Fruit fly (Drosophila melanogaster) whole organism, prepupa: ENCODE results near the gene Mp.

ENCODE experiments used
- CG10631 ChIP-seq: fragments of 200-800 bp; sonication (Bioruptor generic); optimal IDR thresholded peaks from 2 replicates; lab custom pipeline; 2016; ENCODE audit warnings: missing biosample characterization, missing genetic modification characterization
- CG11294 ChIP-seq: fragments of 200-800 bp; sonication (Bioruptor generic); IDR thresholded peaks from 2 replicates; pipeline ENCODE4 v1.3.6; 2022; ENCODE audit warnings: missing biosample characterization, missing genetic modification characterization
- CG6854 ChIP-seq: fragments of 200-800 bp; sonication (Bioruptor generic); optimal IDR thresholded peaks from 2 replicates; lab custom pipeline; 2017; ENCODE audit warnings: missing biosample characterization, mild to moderate bottlenecking, missing genetic modification characterization
- CG8319 ChIP-seq: fragments of 200-800 bp; sonication (Bioruptor generic); optimal IDR thresholded peaks from 3 replicates; lab custom pipeline; 2016; ENCODE audit warnings: missing biosample characterization, missing genetic modification characterization
- Smox ChIP-seq: fragments of 200-800 bp; sonication (Bioruptor generic); optimal IDR thresholded peaks from 3 replicates; lab custom pipeline; 2016; ENCODE audit warnings: missing biosample characterization, missing genetic modification characterization
- acj6 ChIP-seq: fragments of 200-800 bp; sonication (Bioruptor generic); optimal IDR thresholded peaks from 3 replicates; lab custom pipeline; 2016; ENCODE audit warnings: missing biosample characterization, missing genetic modification characterization
- eg ChIP-seq: fragments of 200-800 bp; sonication (Bioruptor generic); IDR thresholded peaks from 3 replicates; pipeline ENCODE4 v1.3.6; 2022; ENCODE audit warnings: missing biosample characterization, missing genetic modification characterization
- fd59A ChIP-seq: fragments of 200-800 bp; sonication (Bioruptor generic); optimal IDR thresholded peaks from 2 replicates; lab custom pipeline; 2017; ENCODE audit warnings: missing biosample characterization, mild to moderate bottlenecking, missing genetic modification characterization, missing genetic modification reagents
- fkh ChIP-seq: fragments of 200-800 bp; sonication (Bioruptor generic); optimal IDR thresholded peaks from 3 replicates; lab custom pipeline; 2017; ENCODE audit warnings: missing biosample characterization, mild to moderate bottlenecking, missing genetic modification characterization, moderate library complexity
- spab ChIP-seq: fragments of 200-800 bp; sonication (Bioruptor generic); optimal IDR thresholded peaks from 2 replicates; lab custom pipeline; 2017; ENCODE audit warnings: missing biosample characterization, mild to moderate bottlenecking, missing genetic modification characterization, missing genetic modification reagents
- ss ChIP-seq, 2 experiments: fragments of 200-800 bp; sonication (Bioruptor generic); optimal IDR thresholded peaks; 2 replicates in 1 of 2; 3 replicates in 1 of 2; lab custom pipeline; 2017 to 2018; ENCODE audit warnings: mild to moderate bottlenecking in 2 of 2, missing biosample characterization in 2 of 2, missing genetic modification characterization in 2 of 2, moderate library complexity in 1 of 2
- svp ChIP-seq: fragments of 200-800 bp; sonication (Bioruptor generic); peaks from one replicate; lab custom pipeline; 2016; ENCODE audit warnings: missing biosample characterization, missing genetic modification characterization
- vri ChIP-seq: fragments of 200-800 bp; sonication (Bioruptor generic); optimal IDR thresholded peaks from 3 replicates; lab custom pipeline; 2016; ENCODE audit warnings: missing biosample characterization, mild to moderate bottlenecking, missing genetic modification characterization

DNA sequence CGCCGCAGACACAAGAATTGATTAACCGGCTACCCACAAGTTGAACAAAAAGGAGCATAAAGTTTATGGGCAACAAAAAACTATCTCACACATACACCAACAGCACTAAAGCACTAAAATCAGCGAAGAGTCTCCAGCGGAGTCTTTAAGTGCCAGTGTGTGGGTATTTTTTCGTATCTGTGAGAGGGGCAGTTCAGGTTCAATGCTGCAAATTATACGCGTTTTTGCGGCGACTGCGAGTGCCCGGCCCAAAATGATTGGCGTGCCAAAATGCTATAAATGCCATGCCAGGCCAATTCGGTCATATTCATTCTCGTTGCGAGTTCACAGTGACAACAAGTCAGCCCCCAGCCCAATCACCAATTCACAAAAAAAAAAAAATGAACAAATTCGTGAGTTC is 94.3 kb downstream of the Mp start, which contains the start of gene Cpr65Ec:
- TF ChIP-seq svp (GFP tag; lab: Kevin White, UChicago) = no peak
- no peak for TF ChIP-seq CG6854 (GFP tag; lab: Kevin White, UChicago)
- no peak for TF ChIP-seq ss (GFP tag; optimal IDR thresholded peaks at IDR 0.05; lab: Kevin White, UChicago)
- no peak for TF ChIP-seq fd59A
- no peak for TF ChIP-seq Smox (GFP tag; lab: Kevin White, UChicago)
- TF ChIP-seq CG11294 (GFP tag; lab: Robert Waterston, UW) = no peak
- no peak for TF ChIP-seq acj6 (GFP tag; lab: Kevin White, UChicago)
- no peak for TF ChIP-seq spab (GFP tag; lab: Kevin White, UChicago)
- TF ChIP-seq fkh (GFP tag; lab: Kevin White, UChicago) = no peak
- no peak for TF ChIP-seq CG10631 (GFP tag; lab: Kevin White, UChicago)
- TF ChIP-seq eg (GFP tag; lab: Robert Waterston, UW) = no peak
- TF ChIP-seq vri (GFP tag; lab: Kevin White, UChicago) = no peak
- no peak for TF ChIP-seq CG8319 (GFP tag; lab: Kevin White, UChicago)
